Fruit fly (Drosophila melanogaster) whole organism, embryonic: Measurements from ENCODE around the gene Muc30E.

ENCODE experiments used
- ATbp ChIP-seq: fragments of 200-800 bp; sonication (Bioruptor generic); optimal IDR thresholded peaks from 2 replicates; lab custom pipeline; 2017; ENCODE audit warnings: missing biosample characterization, mild to moderate bottlenecking, missing genetic modification characterization, missing genetic modification reagents
- Aef1 ChIP-seq: fragments of 200-800 bp; sonication (Bioruptor generic); IDR thresholded peaks from 3 replicates; pipeline ENCODE4 v1.3.6; 2022; ENCODE audit warnings: missing biosample characterization, missing genetic modification characterization
- Asciz ChIP-seq: fragments of 200-800 bp; sonication (Bioruptor generic); optimal IDR thresholded peaks from 2 replicates; lab custom pipeline; 2017; ENCODE audit warnings: missing biosample characterization, mild to moderate bottlenecking, missing genetic modification characterization, missing genetic modification reagents
- Awh ChIP-seq: fragments of 200-800 bp; sonication (Bioruptor generic); IDR thresholded peaks from 2 replicates; pipeline ENCODE4, ENCODE4 v1.3.6; 2022; ENCODE audit warnings: missing biosample characterization, missing genetic modification characterization
- BtbVII ChIP-seq: fragments of 200-800 bp; sonication (Bioruptor generic); optimal IDR thresholded peaks from 3 replicates; lab custom pipeline; 2017; ENCODE audit warnings: missing biosample characterization, mild to moderate bottlenecking, missing genetic modification characterization
- Bteb2 ChIP-seq: fragments of 200-800 bp; sonication (Bioruptor generic); optimal IDR thresholded peaks from 2 replicates; lab custom pipeline; 2016; ENCODE audit warnings: missing biosample characterization, missing genetic modification characterization
- CG1024 ChIP-seq: fragments of 200-800 bp; sonication (Bioruptor generic); IDR thresholded peaks from 2 replicates; pipeline ENCODE4 v1.3.6; 2022; ENCODE audit warnings: missing biosample characterization, missing genetic modification characterization
- CG10979 ChIP-seq: fragments of 200-800 bp; sonication (Bioruptor generic); optimal IDR thresholded peaks from 2 replicates; lab custom pipeline; 2018; ENCODE audit warnings: missing biosample characterization, mild to moderate bottlenecking, missing genetic modification characterization, moderate library complexity
- CG13424 ChIP-seq: fragments of 200-800 bp; sonication (Bioruptor generic); optimal IDR thresholded peaks from 2 replicates; lab custom pipeline; 2019; ENCODE audit warnings: missing biosample characterization, mild to moderate bottlenecking, missing genetic modification characterization, moderate library complexity
- CG16863 ChIP-seq: fragments of 200-800 bp; sonication (Bioruptor generic); optimal IDR thresholded peaks from 3 replicates; lab custom pipeline; 2016; ENCODE audit warnings: missing biosample characterization, missing genetic modification characterization
- CG18599 ChIP-seq: fragments of 200-800 bp; sonication (Bioruptor generic); optimal IDR thresholded peaks from 3 replicates; lab custom pipeline; 2017; ENCODE audit warnings: missing biosample characterization, missing genetic modification characterization, mild to moderate bottlenecking, moderate library complexity, missing genetic modification reagents
- CG18764 ChIP-seq: fragments of 200-800 bp; sonication (Bioruptor generic); optimal IDR thresholded peaks from 3 replicates; lab custom pipeline; 2016; ENCODE audit warnings: missing biosample characterization, missing genetic modification characterization
- CG30403 ChIP-seq: fragments of 200-800 bp; sonication (Bioruptor generic); optimal IDR thresholded peaks from 3 replicates; lab custom pipeline; 2016; ENCODE audit warnings: missing biosample characterization, missing genetic modification characterization
- CG3407 ChIP-seq: fragments of 200-800 bp; sonication (Bioruptor generic); optimal IDR thresholded peaks from 2 replicates; lab custom pipeline; 2018; ENCODE audit warnings: missing biosample characterization, mild to moderate bottlenecking, missing genetic modification characterization
- CG4424 ChIP-seq: fragments of 200-800 bp; sonication (Bioruptor generic); optimal IDR thresholded peaks from 3 replicates; lab custom pipeline; 2016; ENCODE audit warnings: missing biosample characterization, missing genetic modification characterization
- CG6765 ChIP-seq: fragments of 200-800 bp; sonication (Bioruptor generic); optimal IDR thresholded peaks from 3 replicates; lab custom pipeline; 2017; ENCODE audit warnings: missing biosample characterization, mild to moderate bottlenecking, missing genetic modification characterization
- CkIIα-i1 ChIP-seq: fragments of 200-800 bp; sonication (Bioruptor generic); IDR thresholded peaks from 2 replicates; pipeline ENCODE4 v1.3.6; 2022; ENCODE audit warnings: missing biosample characterization, missing genetic modification characterization
- CoRest ChIP-seq: fragments of 200-800 bp; sonication (Bioruptor generic); optimal IDR thresholded peaks from 3 replicates; lab custom pipeline; 2018; ENCODE audit warnings: missing biosample characterization, mild to moderate bottlenecking, missing genetic modification characterization, moderate library complexity
- Hr3 ChIP-seq: fragments of 200-800 bp; sonication (Bioruptor generic); optimal IDR thresholded peaks from 3 replicates; lab custom pipeline; 2016; ENCODE audit warnings: missing biosample characterization, missing genetic modification characterization
- Meics ChIP-seq: fragments of 200-800 bp; sonication (Bioruptor generic); optimal IDR thresholded peaks from 2 replicates; lab custom pipeline; 2017; ENCODE audit warnings: missing biosample characterization, mild to moderate bottlenecking, missing genetic modification characterization
- Myb ChIP-seq: fragments of 200-800 bp; sonication (Bioruptor generic); optimal IDR thresholded peaks from 2 replicates; lab custom pipeline; 2016; ENCODE audit warnings: missing biosample characterization, missing genetic modification characterization
- Oaz ChIP-seq: fragments of 200-800 bp; sonication (Bioruptor generic); IDR thresholded peaks from 2 replicates; pipeline ENCODE4 v1.3.6; 2022; ENCODE audit warnings: missing biosample characterization, missing genetic modification characterization
- Opbp ChIP-seq: fragments of 200-800 bp; sonication (Bioruptor generic); IDR thresholded peaks from 3 replicates; pipeline ENCODE4 v1.3.6; 2022; ENCODE audit warnings: missing biosample characterization, missing genetic modification characterization; ENCODE audit not compliant: partially characterized antibody
- PHDP ChIP-seq: fragments of 200-800 bp; sonication (Bioruptor generic); optimal IDR thresholded peaks from 3 replicates; lab custom pipeline; 2018; ENCODE audit warnings: missing biosample characterization, mild to moderate bottlenecking, missing genetic modification characterization, moderate library complexity
- Pdp1 ChIP-seq, 2 experiments: fragments of 200-800 bp; sonication (Bioruptor generic); optimal IDR thresholded peaks; 3 replicates each; lab custom pipeline; 2016; ENCODE audit warnings: missing biosample characterization in 2 of 2, missing genetic modification characterization in 2 of 2, mild to moderate bottlenecking in 1 of 2, moderate library complexity in 1 of 2
- Sin3A ChIP-seq: fragments of >200 bp; optimal IDR thresholded peaks from 2 replicates; lab custom pipeline; 2018
- Sox102F ChIP-seq: fragments of 200-800 bp; sonication (Bioruptor generic); optimal IDR thresholded peaks from 2 replicates; lab custom pipeline; 2018; ENCODE audit warnings: missing biosample characterization, mild to moderate bottlenecking, missing genetic modification characterization, moderate library complexity
- Ssrp ChIP-seq: fragments of 200-800 bp; sonication (Bioruptor generic); optimal IDR thresholded peaks from 2 replicates; lab custom pipeline; 2018; ENCODE audit warnings: missing biosample characterization, mild to moderate bottlenecking, missing genetic modification characterization, moderate library complexity
- cwo ChIP-seq: fragments of 200-800 bp; sonication (Bioruptor generic); optimal IDR thresholded peaks from 3 replicates; lab custom pipeline; 2017; ENCODE audit warnings: missing biosample characterization, missing genetic modification characterization, mild to moderate bottlenecking, moderate library complexity, missing genetic modification reagents
- dati ChIP-seq: fragments of 200-800 bp; sonication (Bioruptor generic); IDR thresholded peaks from 2 replicates; pipeline ENCODE4 v1.3.6; 2022; ENCODE audit warnings: missing biosample characterization, missing genetic modification characterization
- disco-r ChIP-seq: fragments of 200-800 bp; sonication (Bioruptor generic); optimal IDR thresholded peaks from 2 replicates; lab custom pipeline; 2016; ENCODE audit warnings: missing biosample characterization, missing genetic modification characterization
- dm ChIP-seq: fragments of 200-800 bp; sonication (Bioruptor generic); optimal IDR thresholded peaks from 3 replicates; lab custom pipeline; 2016; ENCODE audit warnings: missing biosample characterization, missing genetic modification characterization
- eyg ChIP-seq: fragments of 200-800 bp; sonication (Bioruptor generic); optimal IDR thresholded peaks from 3 replicates; lab custom pipeline; 2016; ENCODE audit warnings: missing biosample characterization, missing genetic modification characterization
- fd3F ChIP-seq: fragments of 200-800 bp; sonication (Bioruptor generic); optimal IDR thresholded peaks from 2 replicates; lab custom pipeline; 2018; ENCODE audit warnings: missing biosample characterization, mild to moderate bottlenecking, missing genetic modification characterization, moderate library complexity
- gce ChIP-seq: fragments of 200-800 bp; sonication (Bioruptor generic); IDR thresholded peaks from 3 replicates; pipeline ENCODE4 v1.3.6; 2022; ENCODE audit warnings: missing biosample characterization, missing genetic modification characterization
- gsb-n ChIP-seq: fragments of 200-800 bp; sonication (Bioruptor generic); optimal IDR thresholded peaks from 3 replicates; lab custom pipeline; 2018; ENCODE audit warnings: missing biosample characterization, mild to moderate bottlenecking, missing genetic modification characterization
- ham ChIP-seq: fragments of 200-800 bp; sonication (Bioruptor generic); IDR thresholded peaks from 2 replicates; pipeline ENCODE4 v1.3.6; 2022; ENCODE audit warnings: missing biosample characterization, missing genetic modification characterization
- hkb ChIP-seq, 2 experiments: fragments of 200-800 bp in 1 of 2; fragments of >200 bp in 1 of 2; sonication (Bioruptor generic) in 1 of 2; IDR thresholded peaks in 1 of 2; optimal IDR thresholded peaks in 1 of 2; 2 replicates each; pipeline versions ENCODE4 v1.3.6 to Lab custom; 2017 to 2022; ENCODE audit warnings: missing biosample characterization in 1 of 2, missing genetic modification characterization in 1 of 2
- lab ChIP-seq: fragments of 200-800 bp; sonication (Bioruptor generic); optimal IDR thresholded peaks from 3 replicates; lab custom pipeline; 2017; ENCODE audit warnings: missing biosample characterization, missing genetic modification characterization, mild to moderate bottlenecking, moderate library complexity, missing genetic modification reagents
- lmd ChIP-seq: fragments of 200-800 bp; sonication (Bioruptor generic); IDR thresholded peaks from 2 replicates; pipeline ENCODE4 v1.3.6; 2022; ENCODE audit warnings: missing biosample characterization, missing genetic modification characterization
- nerfin-1 ChIP-seq: fragments of 200-800 bp; sonication (Bioruptor generic); optimal IDR thresholded peaks from 3 replicates; lab custom pipeline; 2019; ENCODE audit warnings: missing biosample characterization, mild to moderate bottlenecking, missing genetic modification characterization, moderate library complexity
- salm ChIP-seq: fragments of 200-800 bp; sonication (Bioruptor generic); optimal IDR thresholded peaks from 2 replicates; lab custom pipeline; 2018; ENCODE audit warnings: missing biosample characterization, mild to moderate bottlenecking, missing genetic modification characterization
- tin ChIP-seq: fragments of 200-800 bp; sonication (Bioruptor generic); optimal IDR thresholded peaks from 3 replicates; lab custom pipeline; 2016; ENCODE audit warnings: missing biosample characterization, missing genetic modification characterization
- trh ChIP-seq: fragments of 200-800 bp; sonication (Bioruptor generic); optimal IDR thresholded peaks from 2 replicates; lab custom pipeline; 2016; ENCODE audit warnings: missing biosample characterization, missing genetic modification characterization
- vfl ChIP-seq: fragments of 200-800 bp; sonication (Bioruptor generic); optimal IDR thresholded peaks from 2 replicates; lab custom pipeline; 2016; ENCODE audit warnings: missing biosample characterization, missing genetic modification characterization
- vvl ChIP-seq: fragments of 200-800 bp; sonication (Bioruptor generic); IDR thresholded peaks from 2 replicates; pipeline ENCODE4 v1.3.6; 2022; ENCODE audit warnings: missing biosample characterization, missing genetic modification characterization
- wdn ChIP-seq: fragments of 200-800 bp; sonication (Bioruptor generic); IDR thresholded peaks from 2 replicates; pipeline ENCODE4 v1.3.6; 2022; ENCODE audit warnings: missing biosample characterization, missing genetic modification characterization
- zen ChIP-seq: fragments of 200-800 bp; sonication (Bioruptor generic); optimal IDR thresholded peaks from 3 replicates; lab custom pipeline; 2018; ENCODE audit warnings: missing biosample characterization, mild to moderate bottlenecking, missing genetic modification characterization, moderate library complexity

The Muc30E gene

dm6 chr2L:9915011-9915850, 12.3 kb upstream of the Muc30E start, which contains the start of gene yip2 (continued):
- TF ChIP-seq salm (tag; lab: Kevin White, UChicago) = peak; percentile 29
- 0 out of 2 replicates have a peak, but pooled peaks have one; percentile 12 for TF ChIP-seq Oaz
- TF ChIP-seq vvl (GFP tag; lab: Robert Waterston, UW) = peak; percentile 83
- peak; percentile 34 for TF ChIP-seq CG10979 (tag; lab: Kevin White, UChicago)
- no peak for TF ChIP-seq Sin3A (lab: Kevin White, UChicago)
- no peak for TF ChIP-seq ham
- peak; percentile 33 for TF ChIP-seq CG4424 (GFP tag; lab: Kevin White, UChicago)
- peak; percentile 71 for TF ChIP-seq PHDP
- TF ChIP-seq CG30403 = peak; percentile 49
- peak; percentile 72 for TF ChIP-seq CG6765
- peak; percentile 71 for TF ChIP-seq BtbVII
- TF ChIP-seq Meics (GFP tag; lab: Kevin White, UChicago) = peak; percentile 70
- TF ChIP-seq CG1024 = 0 out of 2 replicates have a peak, but pooled peaks have one; percentile 23
- TF ChIP-seq Awh (GFP tag; lab: Robert Waterston, UW) = 0 out of 2 replicates have a peak, but pooled peaks have one; percentile 43
- TF ChIP-seq tin (GFP tag; lab: Kevin White, UChicago) = peak; percentile 36
- peak; percentile 32 for TF ChIP-seq Myb (GFP tag; lab: Kevin White, UChicago)
- no peak for TF ChIP-seq wdn
- no peak for TF ChIP-seq hkb (optimal IDR thresholded peaks at IDR 0.05; lab: Kevin White, UChicago)
- peak; percentile 76 for TF ChIP-seq hkb (GFP tag; IDR thresholded peaks at IDR 0.05; lab: Robert Waterston, UW)
- TF ChIP-seq Opbp (GFP tag; lab: Robert Waterston, UW) = no peak
- 0 out of 3 replicates have a peak, but pooled peaks have one; percentile 11 for TF ChIP-seq Aef1 (GFP tag; lab: Robert Waterston, UW)
- TF ChIP-seq CG18764 (GFP tag; lab: Kevin White, UChicago) = peak; percentile 1
- TF ChIP-seq cwo = peak; percentile 35
- peak; percentile 73 for TF ChIP-seq CG13424 (tag; lab: Kevin White, UChicago)
- TF ChIP-seq CG16863 (GFP tag; lab: Kevin White, UChicago) = peak; percentile 58
- TF ChIP-seq gsb-n (tag; lab: Kevin White, UChicago) = no peak
- peak; percentile 40; the same call in 1 of the 2 replicates for TF ChIP-seq dati (GFP tag; lab: Robert Waterston, UW)
- TF ChIP-seq vfl (GFP tag; lab: Kevin White, UChicago) = peak; percentile 44
- TF ChIP-seq nerfin-1 (tag; lab: Kevin White, UChicago) = peak; percentile 3
- peak; percentile 37 for TF ChIP-seq CG3407 (GFP tag; lab: Kevin White, UChicago)
- no peak for TF ChIP-seq zen (tag; lab: Kevin White, UChicago)
- peak; percentile 13 for TF ChIP-seq Bteb2 (GFP tag; lab: Kevin White, UChicago)
- peak; percentile 45 to 47 for TF ChIP-seq Pdp1 (GFP tag; optimal IDR thresholded peaks at IDR 0.05; lab: Kevin White, UChicago)
- peak; percentile 79 for TF ChIP-seq lab (GFP tag; lab: Kevin White, UChicago)
- no peak for TF ChIP-seq dm
- TF ChIP-seq CkIIα-i1 = no peak
- peak; percentile 29 for TF ChIP-seq Ssrp (tag; lab: Kevin White, UChicago)
- peak; percentile 64; the same call in 1 of the 3 replicates for TF ChIP-seq gce (GFP tag; lab: Robert Waterston, UW)
- TF ChIP-seq trh = no peak
- peak; percentile 74 for TF ChIP-seq Sox102F (GFP tag; lab: Kevin White, UChicago)
- TF ChIP-seq ATbp (GFP tag; lab: Kevin White, UChicago) = peak; percentile 44
- peak; percentile 41 for TF ChIP-seq fd3F (GFP tag; lab: Kevin White, UChicago)
- TF ChIP-seq eyg (GFP tag; lab: Kevin White, UChicago) = peak; percentile 34
- TF ChIP-seq Asciz (GFP tag; lab: Kevin White, UChicago) = peak; percentile 22
- TF ChIP-seq CG18599 (GFP tag; lab: Kevin White, UChicago) = peak; percentile 73
- TF ChIP-seq disco-r (GFP tag; lab: Kevin White, UChicago) = no peak
- TF ChIP-seq Hr3 (GFP tag; lab: Kevin White, UChicago) = peak; percentile 16
- peak; percentile 40; the same call in 1 of the 2 replicates for TF ChIP-seq lmd (GFP tag; lab: Robert Waterston, UW)
- peak; percentile 42 for TF ChIP-seq CoRest (tag; lab: Kevin White, UChicago)
